Fruit fly (Drosophila melanogaster) whole organism, prepupa: ENCODE data around the gene flr.

Source experiments
- Blimp-1 ChIP-seq: fragments of 200-800 bp; sonication (Bioruptor generic); optimal IDR thresholded peaks from 3 replicates; lab custom pipeline; 2017; ENCODE audit warnings: missing biosample characterization, missing genetic modification characterization, mild to moderate bottlenecking, moderate library complexity, missing genetic modification reagents
- CG10631 ChIP-seq: fragments of 200-800 bp; sonication (Bioruptor generic); optimal IDR thresholded peaks from 2 replicates; lab custom pipeline; 2016; ENCODE audit warnings: missing biosample characterization, missing genetic modification characterization
- CG4318 ChIP-seq: fragments of 200-800 bp; sonication (Bioruptor generic); optimal IDR thresholded peaks from 3 replicates; lab custom pipeline; 2017; ENCODE audit warnings: missing biosample characterization, mild to moderate bottlenecking, missing genetic modification characterization
- CG8632 ChIP-seq: fragments of 200-800 bp; sonication (Bioruptor generic); optimal IDR thresholded peaks from 3 replicates; lab custom pipeline; 2016; ENCODE audit warnings: missing biosample characterization, missing genetic modification characterization
- Eip93F ChIP-seq: fragments of 200-800 bp; sonication (Bioruptor generic); optimal IDR thresholded peaks from 2 replicates; lab custom pipeline; 2016; ENCODE audit warnings: missing biosample characterization, mild to moderate bottlenecking, missing genetic modification characterization
- Ets96B ChIP-seq: fragments of 200-800 bp; optimal IDR thresholded peaks from 2 replicates; lab custom pipeline; 2019; ENCODE audit warnings: missing biosample characterization, mild to moderate bottlenecking, missing genetic modification characterization, moderate library complexity
- Gug ChIP-seq: fragments of 200-800 bp; sonication (Bioruptor generic); IDR thresholded peaks from 2 replicates; pipeline ENCODE4 v1.3.6; 2022; ENCODE audit warnings: missing biosample characterization, missing genetic modification characterization
- Sox14 ChIP-seq: fragments of 200-800 bp; sonication (Bioruptor generic); optimal IDR thresholded peaks from 3 replicates; lab custom pipeline; 2016; ENCODE audit warnings: missing biosample characterization, missing genetic modification characterization
- esn ChIP-seq: fragments of 200-800 bp; sonication (Bioruptor generic); optimal IDR thresholded peaks from 2 replicates; lab custom pipeline; 2016; ENCODE audit warnings: missing biosample characterization, mild to moderate bottlenecking, missing genetic modification characterization, moderate library complexity
- fkh ChIP-seq: fragments of 200-800 bp; sonication (Bioruptor generic); optimal IDR thresholded peaks from 3 replicates; lab custom pipeline; 2017; ENCODE audit warnings: missing biosample characterization, mild to moderate bottlenecking, missing genetic modification characterization, moderate library complexity
- salr ChIP-seq, 2 experiments: fragments of 200-800 bp; sonication (Bioruptor generic); optimal IDR thresholded peaks; 3 replicates each; lab custom pipeline; 2016 to 2018; ENCODE audit warnings: missing biosample characterization in 2 of 2, missing genetic modification characterization in 2 of 2, mild to moderate bottlenecking in 1 of 2
- svp ChIP-seq: fragments of 200-800 bp; sonication (Bioruptor generic); peaks from one replicate; lab custom pipeline; 2016; ENCODE audit warnings: missing biosample characterization, missing genetic modification characterization
- topi ChIP-seq: fragments of 200-800 bp; sonication (Bioruptor generic); optimal IDR thresholded peaks from 3 replicates; lab custom pipeline; 2016; ENCODE audit warnings: missing biosample characterization, missing genetic modification characterization

- TF ChIP-seq fkh (GFP tag; lab: Kevin White, UChicago) (no peak), salr (GFP tag; optimal IDR thresholded peaks at IDR 0.05; lab: Kevin White, UChicago) (no peak), Eip93F (GFP tag; lab: Kevin White, UChicago) (no peak), CG8632 (GFP tag; lab: Kevin White, UChicago) (no peak), Ets96B (tag; lab: Kevin White, UChicago) (no peak), Gug (GFP tag; lab: Robert Waterston, UW) (no peak), Blimp-1 (GFP tag; lab: Kevin White, UChicago) (peak; percentile 89), esn (GFP tag; lab: Kevin White, UChicago) (no peak), Sox14 (GFP tag; lab: Kevin White, UChicago) (no peak), svp (GFP tag; lab: Kevin White, UChicago) (peak; percentile 60), CG10631 (GFP tag; lab: Kevin White, UChicago) (no peak), topi (GFP tag; lab: Kevin White, UChicago) (no peak), CG4318 (no peak)
Measured at dm6 chr3L:13381160-13381559, 31.5 kb upstream of the flr start, which contains the start of gene CG14107.
